Worm (Caenorhabditis elegans) whole organism, young adult: Measurements from ENCODE around the gene T19D7.7.

Experiments used
- B0261.1 ChIP-seq: sonication (generic microtip); optimal IDR thresholded peaks from 2 replicates; lab custom pipeline; 2016; ENCODE audit warnings: mild to moderate bottlenecking, missing genetic modification characterization, moderate library complexity, missing compliant biosample characterization
- F10E7.11 ChIP-seq: sonication (generic microtip); optimal IDR thresholded peaks from 2 replicates; lab custom pipeline; 2017; ENCODE audit warnings: mild to moderate bottlenecking, missing genetic modification characterization, moderate library complexity, missing compliant biosample characterization
- F49E8.2 ChIP-seq: sonication (generic microtip); optimal IDR thresholded peaks from 3 replicates; lab custom pipeline; 2017; ENCODE audit warnings: missing genetic modification characterization, mild to moderate bottlenecking, missing compliant biosample characterization, antibody characterized with exemption, moderate library complexity; ENCODE audit not compliant: insufficient read depth
- F57C9.4 ChIP-seq: sonication (generic microtip); optimal IDR thresholded peaks from 2 replicates; lab custom pipeline; 2017; ENCODE audit warnings: mild to moderate bottlenecking, missing genetic modification characterization, missing compliant biosample characterization
- K12H6.12 ChIP-seq: fragments of 200-800 bp; sonication (Bioruptor generic); optimal IDR thresholded peaks from 2 replicates; lab custom pipeline; 2018; ENCODE audit warnings: mild to moderate bottlenecking, missing genetic modification characterization, missing compliant biosample characterization
- T07F8.4 ChIP-seq: sonication (generic microtip); optimal IDR thresholded peaks from 2 replicates; lab custom pipeline; 2016; ENCODE audit warnings: mild to moderate bottlenecking, missing genetic modification characterization, moderate library complexity, missing compliant biosample characterization
- Y53F4B.3 ChIP-seq: fragments of 200-800 bp; sonication (Bioruptor generic); IDR thresholded peaks from 2 replicates; pipeline ENCODE4 v1.3.6; 2022; ENCODE audit warnings: missing genetic modification reagents, missing genetic modification characterization, missing compliant biosample characterization
- Y56A3A.18 ChIP-seq: fragments of 200-800 bp; sonication (Bioruptor generic); IDR thresholded peaks from 2 replicates; pipeline ENCODE4 v1.3.6; 2022; ENCODE audit warnings: missing genetic modification reagents, missing genetic modification characterization, missing compliant biosample characterization
- Y95B8A.8 ChIP-seq: fragments of 200-800 bp; sonication (Bioruptor generic); IDR thresholded peaks from 2 replicates; pipeline ENCODE4 v1.3.6; 2022; ENCODE audit warnings: missing genetic modification reagents, missing genetic modification characterization, missing compliant biosample characterization
- ZK185.1 ChIP-seq: sonication (generic microtip); optimal IDR thresholded peaks from 2 replicates; lab custom pipeline; 2016; ENCODE audit warnings: mild to moderate bottlenecking, missing genetic modification characterization, missing compliant biosample characterization; ENCODE audit not compliant: poor library complexity, severe bottlenecking
- akir-1 ChIP-seq: fragments of 200-800 bp; sonication (Bioruptor generic); optimal IDR thresholded peaks from 2 replicates; lab custom pipeline; 2018; ENCODE audit warnings: mild to moderate bottlenecking, missing genetic modification characterization, moderate library complexity, missing compliant biosample characterization
- aptf-3 ChIP-seq: fragments of 200-800 bp; sonication (Bioruptor generic); IDR thresholded peaks from 2 replicates; pipeline ENCODE4 v1.3.6; 2022; ENCODE audit warnings: missing genetic modification characterization, missing compliant biosample characterization
- athp-1 ChIP-seq: sonication (generic microtip); optimal IDR thresholded peaks from 2 replicates; lab custom pipeline; 2017; ENCODE audit warnings: mild to moderate bottlenecking, missing genetic modification characterization, missing compliant biosample characterization
- bed-1 ChIP-seq: fragments of 200-800 bp; sonication (Bioruptor generic); IDR thresholded peaks from 2 replicates; pipeline ENCODE4 v1.3.6; 2022; ENCODE audit warnings: missing genetic modification reagents, missing genetic modification characterization, missing compliant biosample characterization
- bed-2 ChIP-seq: fragments of 200-800 bp; sonication (Bioruptor generic); IDR thresholded peaks from 2 replicates; pipeline ENCODE4 v1.3.6; 2022; ENCODE audit warnings: missing genetic modification reagents, missing genetic modification characterization, missing compliant biosample characterization
- cebp-1 ChIP-seq, 2 experiments: fragments of 200-800 bp in 1 of 2; sonication (Bioruptor generic) in 1 of 2; sonication (generic microtip) in 1 of 2; IDR thresholded peaks in 1 of 2; optimal IDR thresholded peaks in 1 of 2; 2 replicates each; pipeline versions ENCODE4 v1.3.6 to Lab custom; 2017 to 2022; ENCODE audit warnings: missing compliant biosample characterization in 2 of 2, missing genetic modification characterization in 2 of 2, mild to moderate bottlenecking in 1 of 2, missing genetic modification reagents in 1 of 2, moderate library complexity in 1 of 2
- ceh-27 ChIP-seq: fragments of 200-800 bp; sonication (Bioruptor generic); optimal IDR thresholded peaks from 2 replicates; lab custom pipeline; 2018; ENCODE audit warnings: mild to moderate bottlenecking, missing genetic modification characterization, moderate library complexity, missing compliant biosample characterization
- ceh-40 ChIP-seq: fragments of 200-800 bp; sonication (Bioruptor generic); IDR thresholded peaks from 2 replicates; pipeline ENCODE4 v1.3.6; 2022; ENCODE audit warnings: missing genetic modification characterization, missing compliant biosample characterization
- ceh-91 ChIP-seq: fragments of 200-800 bp; sonication (Bioruptor generic); IDR thresholded peaks from 2 replicates; pipeline ENCODE4 v1.3.6; 2022; ENCODE audit warnings: missing genetic modification reagents, missing genetic modification characterization, missing compliant biosample characterization
- chd-7 ChIP-seq: sonication (generic microtip); optimal IDR thresholded peaks from 2 replicates; lab custom pipeline; 2016; ENCODE audit warnings: mild to moderate bottlenecking, missing genetic modification characterization, moderate library complexity, missing compliant biosample characterization
- die-1 ChIP-seq: sonication (generic microtip); optimal IDR thresholded peaks from 2 replicates; lab custom pipeline; 2016; ENCODE audit warnings: missing genotype, mild to moderate bottlenecking, missing genetic modification characterization, missing compliant biosample characterization
- egl-44 ChIP-seq: fragments of 200-800 bp; sonication (Bioruptor generic); IDR thresholded peaks from 2 replicates; pipeline ENCODE4 v1.3.6; 2022; ENCODE audit warnings: missing genetic modification reagents, missing genetic modification characterization, missing compliant biosample characterization
- egrh-3 ChIP-seq: fragments of 200-800 bp; sonication (Bioruptor generic); IDR thresholded peaks from 2 replicates; pipeline ENCODE4 v1.3.6; 2022; ENCODE audit warnings: missing genetic modification reagents, missing genetic modification characterization, missing compliant biosample characterization
- hmg-1.2 ChIP-seq: fragments of 200-800 bp; sonication (Bioruptor generic); IDR thresholded peaks from 2 replicates; pipeline ENCODE4 v1.3.6; 2022; ENCODE audit warnings: missing genetic modification reagents, missing genetic modification characterization, missing compliant biosample characterization
- hmg-20 ChIP-seq: fragments of 200-800 bp; sonication (Bioruptor generic); IDR thresholded peaks from 2 replicates; pipeline ENCODE4 v1.3.6; 2022; ENCODE audit warnings: missing genetic modification reagents, missing genetic modification characterization, missing compliant biosample characterization
- let-607 ChIP-seq, 2 experiments: fragments of 200-800 bp in 1 of 2; sonication (Bioruptor generic) in 1 of 2; sonication (generic microtip) in 1 of 2; optimal IDR thresholded peaks; 2 replicates each; lab custom pipeline; 2016 to 2018; ENCODE audit warnings: mild to moderate bottlenecking in 2 of 2, missing compliant biosample characterization in 2 of 2, missing genetic modification characterization in 2 of 2, moderate library complexity in 2 of 2, missing genotype in 1 of 2
- lin-35 ChIP-seq, 3 experiments: fragments of 150-350 bp in 2 of 3; sonication (generic microtip) in 1 of 3; optimal IDR thresholded peaks; 2 replicates each; lab custom pipeline; 2014 to 2018; ENCODE audit warnings: missing biosample characterization in 3 of 3, missing genetic modification characterization in 3 of 3, missing genetic modification reagents in 3 of 3
- lin-40 ChIP-seq: sonication (generic microtip); optimal IDR thresholded peaks from 2 replicates; lab custom pipeline; 2016; ENCODE audit warnings: missing genetic modification characterization, mild to moderate bottlenecking, missing compliant biosample characterization, missing genotype, missing genetic modification reagents
- lsl-1 ChIP-seq: fragments of 200-800 bp; sonication (Bioruptor generic); optimal IDR thresholded peaks from 2 replicates; lab custom pipeline; 2018; ENCODE audit warnings: mild to moderate bottlenecking, missing genetic modification characterization, moderate library complexity, missing compliant biosample characterization
- lsy-27 ChIP-seq: sonication (generic microtip); optimal IDR thresholded peaks from 2 replicates; lab custom pipeline; 2017; ENCODE audit warnings: missing genetic modification characterization, mild to moderate bottlenecking, missing compliant biosample characterization, antibody characterized with exemption, missing genotype, borderline replicate concordance; ENCODE audit not compliant: insufficient read depth
- mel-28 ChIP-seq: sonication (generic microtip); optimal IDR thresholded peaks from 2 replicates; lab custom pipeline; 2016; ENCODE audit warnings: borderline replicate concordance, mild to moderate bottlenecking, missing genetic modification characterization, missing compliant biosample characterization
- nhr-179 ChIP-seq: sonication (generic microtip); optimal IDR thresholded peaks from 2 replicates; lab custom pipeline; 2016; ENCODE audit warnings: mild to moderate bottlenecking, missing genetic modification characterization, missing compliant biosample characterization
- nhr-80 ChIP-seq: sonication (generic microtip); optimal IDR thresholded peaks from 2 replicates; lab custom pipeline; 2016; ENCODE audit warnings: missing genetic modification characterization, missing compliant biosample characterization
- pbrm-1 ChIP-seq: fragments of 200-800 bp; sonication (Bioruptor generic); IDR thresholded peaks from 2 replicates; pipeline ENCODE4 v1.3.6; 2022; ENCODE audit warnings: missing genetic modification reagents, missing genetic modification characterization, missing compliant biosample characterization
- rcor-1 ChIP-seq: fragments of 200-800 bp; sonication (Bioruptor generic); IDR thresholded peaks from 2 replicates; pipeline ENCODE4 v1.3.6; 2022; ENCODE audit warnings: missing genetic modification reagents, missing genetic modification characterization, missing compliant biosample characterization
- rpc-1 ChIP-seq, 2 experiments: fragments of 150-350 bp in 1 of 2; sonication (generic microtip) in 1 of 2; optimal IDR thresholded peaks; 2 replicates each; lab custom pipeline; 2014 to 2018; ENCODE audit warnings: missing biosample characterization in 1 of 2, missing genetic modification characterization in 1 of 2, missing genetic modification reagents in 1 of 2, missing genotype in 1 of 2
- snpc-4 ChIP-seq, 5 experiments: fragments of 150-350 bp in 1 of 5; sonication (generic microtip) in 4 of 5; optimal IDR thresholded peaks; 2 replicates each; lab custom pipeline; 2014 to 2018; ENCODE audit warnings: missing genetic modification characterization in 5 of 5, missing biosample characterization in 3 of 5, antibody characterized with exemption in 2 of 5, mild to moderate bottlenecking in 2 of 5, missing compliant biosample characterization in 2 of 5, missing genotype in 2 of 5, moderate library complexity in 2 of 5, missing genetic modification reagents in 1 of 5
- unc-130 ChIP-seq: sonication (generic microtip); optimal IDR thresholded peaks from 2 replicates; lab custom pipeline; 2016; ENCODE audit warnings: missing genetic modification reagents, missing genetic modification characterization, missing compliant biosample characterization
- unc-62 ChIP-seq: fragments of 150-350 bp; optimal IDR thresholded peaks from 2 replicates; lab custom pipeline; 2014; ENCODE audit warnings: missing biosample characterization, missing genetic modification reagents, missing genetic modification characterization
- xnd-1 ChIP-seq: sonication (generic microtip); optimal IDR thresholded peaks from 2 replicates; lab custom pipeline; 2016; ENCODE audit warnings: missing genotype, missing genetic modification reagents, missing genetic modification characterization, missing compliant biosample characterization
- zim-3 ChIP-seq: sonication (generic microtip); optimal IDR thresholded peaks from 2 replicates; lab custom pipeline; 2017; ENCODE audit warnings: mild to moderate bottlenecking, missing genetic modification characterization, moderate library complexity, missing compliant biosample characterization
- ztf-28 ChIP-seq: fragments of 200-800 bp; sonication (Bioruptor generic); IDR thresholded peaks from 2 replicates; pipeline ENCODE4 v1.3.6; 2022; ENCODE audit warnings: missing genetic modification reagents, missing genetic modification characterization, missing compliant biosample characterization

Gene T19D7.7

DNA sequence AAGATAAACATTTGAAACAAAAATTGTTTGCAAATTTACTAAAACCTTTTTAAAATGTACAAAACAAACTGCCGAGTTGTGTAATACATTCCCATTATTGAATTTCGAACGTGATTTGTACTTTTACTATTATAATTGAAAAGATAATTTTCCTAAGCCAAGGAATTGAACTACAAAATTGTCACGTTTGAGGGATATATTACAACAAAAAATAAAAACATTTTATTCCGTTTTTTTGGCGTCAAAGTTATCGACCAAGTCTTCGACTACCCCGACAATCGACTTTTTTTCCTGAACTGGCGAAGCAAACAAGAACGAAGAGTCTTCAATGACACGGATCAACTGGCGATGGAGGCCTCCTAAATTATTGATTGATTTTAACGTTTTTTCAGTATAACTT lies at the start of gene T19D7.7:
T19D7.7 (minus strand) TSS at position 101 of the 400 bp plus-strand sequence.
- TF ChIP-seq unc-130 (GFP tag; lab: Kevin White, UChicago) (no peak), bed-1 (no peak), rpc-1 (optimal IDR thresholded peaks at IDR 0.05; lab: Kevin White, UChicago) (no peak), rpc-1 (tag; optimal IDR thresholded peaks at IDR 0.05; lab: Kevin White, UChicago) (no peak), let-607 (tag; optimal IDR thresholded peaks at IDR 0.05; lab: Kevin White, UChicago) (no peak)

ce11 chrX:729062-729461 lies 48.2 kb upstream of the T19D7.7 start:
- TF ChIP-seq ceh-40 (GFP tag; lab: Robert Waterston, UW) (no peak), ceh-91 (GFP tag; lab: Robert Waterston, UW) (no peak), zim-3 (no peak), cebp-1 (GFP tag; IDR thresholded peaks at IDR 0.05; lab: Robert Waterston, UW) (no peak), cebp-1 (tag; optimal IDR thresholded peaks at IDR 0.05; lab: Kevin White, UChicago) (no peak), B0261.1 (tag; lab: Kevin White, UChicago) (no peak), akir-1 (GFP tag; lab: Kevin White, UChicago) (no peak), T07F8.4 (no peak), pbrm-1 (GFP tag; lab: Robert Waterston, UW) (no peak), hmg-1.2 (GFP tag; lab: Robert Waterston, UW) (no peak), F57C9.4 (tag; lab: Kevin White, UChicago) (no peak), ceh-27 (GFP tag; lab: Kevin White, UChicago) (no peak), Y53F4B.3 (no peak), F49E8.2 (no peak), lsl-1 (GFP tag; lab: Kevin White, UChicago) (no peak), F10E7.11 (tag; lab: Kevin White, UChicago) (no peak), lsy-27 (tag; lab: Kevin White, UChicago) (no peak), aptf-3 (GFP tag; lab: Robert Waterston, UW) (no peak), mel-28 (tag; lab: Kevin White, UChicago) (no peak)

ce11 chrX:727737-728136 lies 46.9 kb upstream of the T19D7.7 start:
- TF ChIP-seq ceh-27 (GFP tag; lab: Kevin White, UChicago) (peak; percentile 64), unc-62 (peak; percentile 13), hmg-20 (GFP tag; lab: Robert Waterston, UW) (0 out of 2 replicates have a peak, but pooled peaks have one; percentile 13), athp-1 (tag; lab: Kevin White, UChicago) (no peak), K12H6.12 (tag; lab: Kevin White, UChicago) (peak; percentile 31), egl-44 (GFP tag; lab: Robert Waterston, UW) (0 out of 2 replicates have a peak, but pooled peaks have one; percentile 30), F10E7.11 (tag; lab: Kevin White, UChicago) (no peak), bed-2 (GFP tag; lab: Robert Waterston, UW) (peak; percentile 72), rcor-1 (GFP tag; lab: Robert Waterston, UW) (peak; percentile 52; the same call in 1 of the 2 replicates), ZK185.1 (tag; lab: Kevin White, UChicago) (peak; percentile 42), pbrm-1 (GFP tag; lab: Robert Waterston, UW) (peak; percentile 67; the same call in 1 of the 2 replicates), egrh-3 (peak; percentile 26; the same call in 1 of the 2 replicates), nhr-80 (tag; lab: Kevin White, UChicago) (peak; percentile 70), Y95B8A.8 (GFP tag; lab: Robert Waterston, UW) (0 out of 2 replicates have a peak, but pooled peaks have one; percentile 23), snpc-4 (GFP tag; optimal IDR thresholded peaks at IDR 0.05; lab: Kevin White, UChicago) (no peak), snpc-4 (tag; optimal IDR thresholded peaks at IDR 0.05; lab: Kevin White, UChicago) (no peak), ztf-28 (no peak), xnd-1 (tag; lab: Kevin White, UChicago) (no peak), die-1 (tag; lab: Kevin White, UChicago) (peak; percentile 25), hmg-1.2 (GFP tag; lab: Robert Waterston, UW) (peak; percentile 89), let-607 (tag; optimal IDR thresholded peaks at IDR 0.05; lab: Kevin White, UChicago) (peak in 1 of 2 experiments; percentile 43), nhr-179 (tag; lab: Kevin White, UChicago) (no peak), bed-1 (no peak), lin-35 (GFP tag; optimal IDR thresholded peaks at IDR 0.05; lab: Kevin White, UChicago) (peak in 1 of 3 experiments; percentile 24), mel-28 (tag; lab: Kevin White, UChicago) (no peak), lin-40 (tag; lab: Kevin White, UChicago) (peak; percentile 64), Y56A3A.18 (peak; percentile 61; the same call in 1 of the 2 replicates), chd-7 (tag; lab: Kevin White, UChicago) (peak; percentile 47)
